Worm (Caenorhabditis elegans): ENCODE results near the gene col-42.
A peak's percentile ranks its signal among the peaks of the same experiment; 100 is the strongest.

col-42 gene

ce11 chrV:18616287-18616686 is 22.0 kb upstream of the col-42 start, which contains the start of gene nhr-70:
Gene nhr-70, plus strand, starts transcription at chrV:18616587.
- no peak for TF ChIP-seq lin-15B (tag; optimal IDR thresholded peaks at IDR 0.05)

- TF ChIP-seq lin-13 (GFP tag; optimal IDR thresholded peaks at IDR 0.05) (peak; percentile 36), spr-1 (tag; optimal IDR thresholded peaks at IDR 0.05) (no peak), set-16 (GFP tag; IDR thresholded peaks at IDR 0.05) (peak; percentile 42; the same call in 1 of the 2 replicates), zag-1 (tag; optimal IDR thresholded peaks at IDR 0.05) (no peak), zip-2 (tag; optimal IDR thresholded peaks at IDR 0.05) (no peak), nhr-48 (tag; optimal IDR thresholded peaks at IDR 0.05) (no peak)
These were observed 15.8 kb upstream of the col-42 start, which contains the start of gene Y69H2.1 for ce11 chrV:18622462-18622861. Gene Y69H2.1, minus strand, starts transcription at chrV:18622562.

ce11 chrV:18626764-18627163 is 11.5 kb upstream of the col-42 start, which contains the start of gene Y69H2.15:
Gene Y69H2.15, minus strand, starts transcription at chrV:18626864.
- no peak for TF ChIP-seq skn-1 (tag; optimal IDR thresholded peaks at IDR 0.05)
- TF ChIP-seq lim-7 (GFP tag; IDR thresholded peaks at IDR 0.05) = no peak
- TF ChIP-seq daf-16 (GFP tag; optimal IDR thresholded peaks at IDR 0.05) = no peak
- TF ChIP-seq daf-16 (tag; optimal IDR thresholded peaks at IDR 0.05) = no peak
- TF ChIP-seq snpc-1.2 (GFP tag; IDR thresholded peaks at IDR 0.05) = no peak

ce11 chrV:18627445-18627844 is 10.8 kb upstream of the col-42 start:
- TF ChIP-seq nhr-11 (tag; optimal IDR thresholded peaks at IDR 0.05) (peak; percentile 48), daf-16 (GFP tag; optimal IDR thresholded peaks at IDR 0.05) (peak in 1 of 2 experiments; percentile 24), daf-16 (tag; optimal IDR thresholded peaks at IDR 0.05) (no peak), ceh-20 (GFP tag; IDR thresholded peaks at IDR 0.05) (0 out of 2 replicates have a peak, but pooled peaks have one; percentile 15), nhr-48 (tag; optimal IDR thresholded peaks at IDR 0.05) (no peak), ZK337.2 (GFP tag; IDR thresholded peaks at IDR 0.05) (no peak), unc-130 (GFP tag; optimal IDR thresholded peaks at IDR 0.05) (no peak)

ce11 chrV:18628907-18629306 is 9.4 kb upstream of the col-42 start:
- TF ChIP-seq set-16 (GFP tag; IDR thresholded peaks at IDR 0.05) (no peak), egl-43 (GFP tag; IDR thresholded peaks at IDR 0.05) (no peak), unc-62 (GFP tag; optimal IDR thresholded peaks at IDR 0.05 in 1 of 2) (no peak), unc-62 (tag; optimal IDR thresholded peaks at IDR 0.05) (no peak), nhr-237 (tag; optimal IDR thresholded peaks at IDR 0.05) (no peak), skn-1 (tag; optimal IDR thresholded peaks at IDR 0.05) (no peak), ZK546.5 (tag; optimal IDR thresholded peaks at IDR 0.05) (no peak), lsy-2 (tag; optimal IDR thresholded peaks at IDR 0.05) (no peak), ceh-28 (tag; optimal IDR thresholded peaks at IDR 0.05) (peak; percentile 89), ztf-11 (tag; optimal IDR thresholded peaks at IDR 0.05) (no peak)

- TF ChIP-seq ceh-28 (tag; optimal IDR thresholded peaks at IDR 0.05) (peak; percentile 87), zip-2 (tag; optimal IDR thresholded peaks at IDR 0.05) (no peak), mxl-3 (GFP tag; optimal IDR thresholded peaks at IDR 0.05) (no peak)
These were observed 6.2 kb upstream of the col-42 start for ce11 chrV:18631966-18632531.

- TF ChIP-seq ceh-44 (GFP tag; IDR thresholded peaks at IDR 0.05) = no peak
- TF ChIP-seq nhr-77 (tag; optimal IDR thresholded peaks at IDR 0.05) = no peak
- no peak for TF ChIP-seq ceh-62 (tag; optimal IDR thresholded peaks at IDR 0.05)
- no peak for TF ChIP-seq mep-1 (tag; optimal IDR thresholded peaks at IDR 0.05)
- no peak for TF ChIP-seq D1046.2 (GFP tag; IDR thresholded peaks at IDR 0.05)
- no peak for TF ChIP-seq pqm-1 (tag; optimal IDR thresholded peaks at IDR 0.05)
- TF ChIP-seq set-16 (GFP tag; IDR thresholded peaks at IDR 0.05) = no peak
These were observed 2.0 kb upstream of the col-42 start, which contains the start of gene egas-3 for ce11 chrV:18636248-18636647. Gene egas-3, minus strand, starts transcription at chrV:18636348.
